Fruit fly (Drosophila melanogaster) whole organism, embryonic: Measurements from ENCODE around the gene SmydA-2.

Experiments
- Bgb ChIP-seq: fragments of 200-800 bp; sonication (Bioruptor generic); IDR thresholded peaks from 2 replicates; pipeline ENCODE4 v1.3.6; 2022; ENCODE audit warnings: missing biosample characterization, missing genetic modification characterization; ENCODE audit not compliant: partially characterized antibody
- Blimp-1 ChIP-seq: fragments of 200-800 bp; sonication (Bioruptor generic); optimal IDR thresholded peaks from 3 replicates; lab custom pipeline; 2018; ENCODE audit warnings: missing biosample characterization, missing genetic modification characterization, mild to moderate bottlenecking, moderate library complexity, missing genetic modification reagents
- CG10366 ChIP-seq: fragments of 200-800 bp; sonication (Bioruptor generic); IDR thresholded peaks from 2 replicates; pipeline ENCODE4 v1.3.6; 2022; ENCODE audit warnings: missing biosample characterization, missing genetic modification characterization
- CG10654 ChIP-seq: fragments of 200-800 bp; sonication (Bioruptor generic); optimal IDR thresholded peaks from 2 replicates; lab custom pipeline; 2016; ENCODE audit warnings: missing biosample characterization, missing genetic modification characterization
- CG10979 ChIP-seq: fragments of 200-800 bp; sonication (Bioruptor generic); optimal IDR thresholded peaks from 2 replicates; lab custom pipeline; 2018; ENCODE audit warnings: missing biosample characterization, mild to moderate bottlenecking, missing genetic modification characterization, moderate library complexity
- CG12155 ChIP-seq: fragments of 200-800 bp; sonication (Bioruptor generic); optimal IDR thresholded peaks from 3 replicates; lab custom pipeline; 2016; ENCODE audit warnings: missing biosample characterization, missing genetic modification characterization
- CG13624 ChIP-seq: fragments of 200-800 bp; sonication (Bioruptor generic); optimal IDR thresholded peaks from 2 replicates; lab custom pipeline; 2016; ENCODE audit warnings: missing biosample characterization, missing genetic modification characterization
- CG13894 ChIP-seq: fragments of 200-800 bp; sonication (Bioruptor generic); optimal IDR thresholded peaks from 3 replicates; lab custom pipeline; 2018; ENCODE audit warnings: missing biosample characterization, mild to moderate bottlenecking, missing genetic modification characterization, moderate library complexity
- CG15073 ChIP-seq: fragments of 200-800 bp; sonication (Bioruptor generic); optimal IDR thresholded peaks from 2 replicates; lab custom pipeline; 2016; ENCODE audit warnings: missing biosample characterization, missing genetic modification characterization
- CG15514 ChIP-seq: fragments of 200-800 bp; sonication (Bioruptor generic); optimal IDR thresholded peaks from 3 replicates; lab custom pipeline; 2017; ENCODE audit warnings: missing biosample characterization, missing genetic modification characterization, mild to moderate bottlenecking, moderate library complexity, missing genetic modification reagents
- CG17385 ChIP-seq: fragments of 200-800 bp; sonication (Bioruptor generic); optimal IDR thresholded peaks from 3 replicates; lab custom pipeline; 2018; ENCODE audit warnings: missing biosample characterization, mild to moderate bottlenecking, missing genetic modification characterization
- CG2120 ChIP-seq: fragments of 200-800 bp; sonication (Bioruptor generic); optimal IDR thresholded peaks from 3 replicates; lab custom pipeline; 2016; ENCODE audit warnings: missing biosample characterization, missing genetic modification characterization
- CG30403 ChIP-seq: fragments of 200-800 bp; sonication (Bioruptor generic); optimal IDR thresholded peaks from 3 replicates; lab custom pipeline; 2016; ENCODE audit warnings: missing biosample characterization, missing genetic modification characterization
- CG31441 ChIP-seq: fragments of 200-800 bp; sonication (Bioruptor generic); IDR thresholded peaks from 2 replicates; pipeline ENCODE4 v1.3.6; 2022; ENCODE audit warnings: missing biosample characterization, missing genetic modification characterization
- CG32767 ChIP-seq: fragments of 200-800 bp; sonication (Bioruptor generic); IDR thresholded peaks from 2 replicates; pipeline ENCODE4 v1.3.6; 2022; ENCODE audit warnings: missing biosample characterization, missing genetic modification characterization
- CG34224 ChIP-seq: fragments of 200-800 bp; sonication (Bioruptor generic); IDR thresholded peaks from 3 replicates; pipeline ENCODE4 v1.3.6; 2022; ENCODE audit warnings: missing biosample characterization, missing genetic modification characterization; ENCODE audit not compliant: partially characterized antibody
- CG4328 ChIP-seq: fragments of 200-800 bp; sonication (Bioruptor generic); optimal IDR thresholded peaks from 3 replicates; lab custom pipeline; 2017; ENCODE audit warnings: missing biosample characterization, missing genetic modification reagents, missing genetic modification characterization
- CG4617 ChIP-seq: fragments of 200-800 bp; sonication (Bioruptor generic); optimal IDR thresholded peaks from 3 replicates; lab custom pipeline; 2016; ENCODE audit warnings: missing biosample characterization, missing genetic modification characterization, borderline replicate concordance
- CG4707 ChIP-seq: fragments of 200-800 bp; sonication (Bioruptor generic); optimal IDR thresholded peaks from 2 replicates; lab custom pipeline; 2018; ENCODE audit warnings: missing biosample characterization, mild to moderate bottlenecking, missing genetic modification characterization, moderate library complexity
- CG6683 ChIP-seq: fragments of 200-800 bp; sonication (Bioruptor generic); optimal IDR thresholded peaks from 2 replicates; lab custom pipeline; 2017; ENCODE audit warnings: missing biosample characterization, mild to moderate bottlenecking, missing genetic modification characterization, missing genetic modification reagents
- CG7745 ChIP-seq: fragments of 200-800 bp; sonication (Bioruptor generic); optimal IDR thresholded peaks from 2 replicates; lab custom pipeline; 2018; ENCODE audit warnings: missing biosample characterization, mild to moderate bottlenecking, missing genetic modification characterization, moderate library complexity
- CG9437 ChIP-seq: fragments of 200-800 bp; sonication (Bioruptor generic); optimal IDR thresholded peaks from 2 replicates; lab custom pipeline; 2018; ENCODE audit warnings: missing biosample characterization, mild to moderate bottlenecking, missing genetic modification characterization
- CG9932 ChIP-seq: fragments of 200-800 bp; sonication (Bioruptor generic); IDR thresholded peaks from 2 replicates; pipeline ENCODE4 v1.3.6; 2022; ENCODE audit warnings: missing biosample characterization, missing genetic modification characterization
- Chrac-16 ChIP-seq: fragments of 200-800 bp; sonication (Bioruptor generic); optimal IDR thresholded peaks from 3 replicates; lab custom pipeline; 2016; ENCODE audit warnings: missing biosample characterization, missing genetic modification characterization
- Fer3 ChIP-seq: fragments of 200-800 bp; sonication (Bioruptor generic); optimal IDR thresholded peaks from 2 replicates; lab custom pipeline; 2018; ENCODE audit warnings: missing biosample characterization, mild to moderate bottlenecking, missing genetic modification characterization, moderate library complexity
- GATAe ChIP-seq: fragments of 200-800 bp; sonication (Bioruptor generic); conservative IDR thresholded peaks from 2 replicates; pipeline ENCODE4 v1.3.6; 2022; ENCODE audit warnings: missing biosample characterization, missing genetic modification characterization
- Gug ChIP-seq: fragments of 200-800 bp; sonication (Bioruptor generic); IDR thresholded peaks from 4 replicates; pipeline ENCODE4 v1.3.6; 2022; ENCODE audit warnings: missing biosample characterization, missing genetic modification characterization
- HLH4C ChIP-seq: fragments of 200-800 bp; sonication (Bioruptor generic); IDR thresholded peaks from 3 replicates; pipeline ENCODE4 v1.3.6; 2022; ENCODE audit warnings: missing biosample characterization, missing genetic modification characterization; ENCODE audit not compliant: partially characterized antibody
- Hr39 ChIP-seq: fragments of >200 bp; optimal IDR thresholded peaks from 2 replicates; lab custom pipeline; 2017
- Lhr ChIP-seq: fragments of 200-800 bp; sonication (Bioruptor generic); optimal IDR thresholded peaks from 3 replicates; lab custom pipeline; 2017; ENCODE audit warnings: mild to moderate bottlenecking, missing biosample characterization, missing genetic modification reagents, missing genetic modification characterization
- Mad ChIP-seq: fragments of 200-800 bp; sonication (Bioruptor generic); optimal IDR thresholded peaks from 2 replicates; lab custom pipeline; 2016; ENCODE audit warnings: missing biosample characterization, missing genetic modification characterization
- Med ChIP-seq: fragments of 200-800 bp; sonication (Bioruptor generic); peaks from one replicate; lab custom pipeline; 2016; ENCODE audit warnings: missing biosample characterization, missing genetic modification characterization, mild to moderate bottlenecking, inconsistent platforms, moderate library complexity
- Meics ChIP-seq: fragments of 200-800 bp; sonication (Bioruptor generic); optimal IDR thresholded peaks from 2 replicates; lab custom pipeline; 2017; ENCODE audit warnings: missing biosample characterization, mild to moderate bottlenecking, missing genetic modification characterization
- Nf-YC ChIP-seq: fragments of 200-800 bp; optimal IDR thresholded peaks from 3 replicates; lab custom pipeline; 2019; ENCODE audit warnings: missing biosample characterization, mild to moderate bottlenecking, missing genetic modification characterization, moderate library complexity
- Usf ChIP-seq: fragments of 200-800 bp; sonication (Bioruptor generic); optimal IDR thresholded peaks from 2 replicates; lab custom pipeline; 2017; ENCODE audit warnings: missing genotype, missing biosample characterization, missing genetic modification characterization
- abd-A ChIP-seq: fragments of 200-800 bp; sonication (Bioruptor generic); optimal IDR thresholded peaks from 3 replicates; lab custom pipeline; 2019; ENCODE audit warnings: missing biosample characterization, mild to moderate bottlenecking, missing genetic modification characterization, moderate library complexity
- amos ChIP-seq: fragments of 200-800 bp; sonication (Bioruptor generic); IDR thresholded peaks from 2 replicates; pipeline ENCODE4 v1.3.6; 2022; ENCODE audit warnings: missing biosample characterization, missing genetic modification characterization; ENCODE audit not compliant: partially characterized antibody
- aop ChIP-seq: fragments of 200-800 bp; sonication (Bioruptor generic); IDR thresholded peaks from 2 replicates; pipeline ENCODE4 v1.3.6; 2022; ENCODE audit warnings: missing biosample characterization, missing genetic modification characterization
- ci ChIP-seq: fragments of 200-800 bp; sonication (Bioruptor generic); IDR thresholded peaks from 3 replicates; pipeline ENCODE4 v1.3.6; 2022; ENCODE audit warnings: missing biosample characterization, missing genetic modification characterization
- danr ChIP-seq: fragments of 200-800 bp; sonication (Bioruptor generic); IDR thresholded peaks from 2 replicates; pipeline ENCODE4 v1.3.6; 2022; ENCODE audit warnings: missing biosample characterization, missing genetic modification characterization
- dpn ChIP-seq, 2 experiments: fragments of 200-800 bp; sonication (Bioruptor generic); optimal IDR thresholded peaks; 3 replicates each; lab custom pipeline; 2016; ENCODE audit warnings: missing biosample characterization in 2 of 2, missing genetic modification characterization in 2 of 2
- h ChIP-seq: fragments of >200 bp; optimal IDR thresholded peaks from 2 replicates; lab custom pipeline; 2017
- kay ChIP-seq: fragments of 200-800 bp; sonication (Bioruptor generic); optimal IDR thresholded peaks from 2 replicates; lab custom pipeline; 2016; ENCODE audit warnings: missing biosample characterization, missing genetic modification characterization
- kni ChIP-seq: fragments of 200-800 bp; sonication (Bioruptor generic); optimal IDR thresholded peaks from 3 replicates; lab custom pipeline; 2017; ENCODE audit warnings: mild to moderate bottlenecking, missing biosample characterization, missing genetic modification reagents, missing genetic modification characterization
- odd ChIP-seq: fragments of 200-800 bp; sonication (Bioruptor generic); optimal IDR thresholded peaks from 2 replicates; lab custom pipeline; 2017; ENCODE audit warnings: missing biosample characterization, mild to moderate bottlenecking, missing genetic modification characterization
- pzg ChIP-seq: fragments of 200-800 bp; sonication (Bioruptor generic); optimal IDR thresholded peaks from 3 replicates; lab custom pipeline; 2018; ENCODE audit warnings: missing biosample characterization, mild to moderate bottlenecking, missing genetic modification characterization, moderate library complexity
- rib ChIP-seq: fragments of 200-800 bp; sonication (Bioruptor generic); IDR thresholded peaks from 2 replicates; pipeline ENCODE4 v1.3.6; 2022; ENCODE audit warnings: missing biosample characterization, missing genetic modification characterization
- sim ChIP-seq: fragments of 200-800 bp; sonication (Bioruptor generic); IDR thresholded peaks from 2 replicates; pipeline ENCODE4 v1.3.6; 2022; ENCODE audit warnings: missing biosample characterization, missing genetic modification characterization
- sob ChIP-seq: fragments of 200-800 bp; sonication (Bioruptor generic); IDR thresholded peaks from 2 replicates; pipeline ENCODE4 v1.3.6; 2022; ENCODE audit warnings: missing biosample characterization, missing genetic modification characterization
- sqz ChIP-seq: fragments of 200-800 bp; sonication (Bioruptor generic); optimal IDR thresholded peaks from 3 replicates; lab custom pipeline; 2018; ENCODE audit warnings: missing biosample characterization, mild to moderate bottlenecking, missing genetic modification characterization
- trh ChIP-seq: fragments of 200-800 bp; sonication (Bioruptor generic); optimal IDR thresholded peaks from 2 replicates; lab custom pipeline; 2016; ENCODE audit warnings: missing biosample characterization, missing genetic modification characterization
- twi ChIP-seq: fragments of 200-800 bp; optimal IDR thresholded peaks from 2 replicates; lab custom pipeline; 2019; ENCODE audit warnings: missing biosample characterization, mild to moderate bottlenecking, missing genetic modification characterization, moderate library complexity

The SmydA-2 gene

dm6 chr3L:18989611-18990010 lies 13.4 kb downstream of the SmydA-2 start, which contains the start of gene CG34256 (continued):
- TF ChIP-seq Meics (GFP tag; lab: Kevin White, UChicago) (no peak), pzg (no peak), ci (no peak), twi (tag; lab: Kevin White, UChicago) (no peak), CG4328 (GFP tag; lab: Kevin White, UChicago) (no peak), Gug (GFP tag; lab: Robert Waterston, UW) (no peak), dpn (GFP tag; optimal IDR thresholded peaks at IDR 0.05; lab: Kevin White, UChicago) (no peak), CG7745 (no peak), kay (GFP tag; lab: Kevin White, UChicago) (no peak), trh (no peak), Fer3 (tag; lab: Kevin White, UChicago) (no peak), CG4617 (GFP tag; lab: Kevin White, UChicago) (no peak), HLH4C (GFP tag; lab: Robert Waterston, UW) (no peak), CG9932 (GFP tag; lab: Robert Waterston, UW) (0 out of 2 replicates have a peak, but pooled peaks have one; percentile 22), rib (GFP tag; lab: Robert Waterston, UW) (0 out of 2 replicates have a peak, but pooled peaks have one; percentile 26), CG9437 (GFP tag; lab: Kevin White, UChicago) (no peak), CG31441 (GFP tag; lab: Robert Waterston, UW) (no peak), Med (peak; percentile 62), CG12155 (no peak), CG34224 (no peak), danr (GFP tag; lab: Robert Waterston, UW) (no peak), CG10654 (no peak), Bgb (GFP tag; lab: Robert Waterston, UW) (0 out of 2 replicates have a peak, but pooled peaks have one; percentile 17), CG17385 (GFP tag; lab: Kevin White, UChicago) (no peak), CG30403 (GFP tag; lab: Kevin White, UChicago) (no peak), amos (GFP tag; lab: Robert Waterston, UW) (peak; percentile 27; the same call in 1 of the 2 replicates), CG4707 (GFP tag; lab: Kevin White, UChicago) (no peak), CG10366 (no peak), abd-A (tag; lab: Kevin White, UChicago) (peak; percentile 92), CG10979 (no peak), CG13624 (GFP tag; lab: Kevin White, UChicago) (no peak), CG2120 (no peak), odd (GFP tag; lab: Kevin White, UChicago) (no peak), CG15073 (no peak), CG32767 (GFP tag; lab: Robert Waterston, UW) (no peak), sob (GFP tag; lab: Robert Waterston, UW) (0 out of 2 replicates have a peak, but pooled peaks have one; percentile 11), CG6683 (no peak), Lhr (no peak), kni (GFP tag; lab: Kevin White, UChicago) (peak; percentile 57), Hr39 (no peak), GATAe (GFP tag; lab: Robert Waterston, UW) (no peak), aop (GFP tag; lab: Robert Waterston, UW) (no peak), Blimp-1 (GFP tag; lab: Kevin White, UChicago) (peak; percentile 51), Mad (no peak), h (no peak), Chrac-16 (GFP tag; lab: Kevin White, UChicago) (no peak), Nf-YC (no peak), sim (GFP tag; lab: Robert Waterston, UW) (no peak), sqz (no peak), CG13894 (tag; lab: Kevin White, UChicago) (peak; percentile 26), Usf (no peak), CG15514 (GFP tag; lab: Kevin White, UChicago) (no peak)
